Worm (Caenorhabditis elegans) whole organism, L1 larva: ENCODE measurements around the gene sax-3.
A peak's percentile ranks its signal among the peaks of the same experiment; 100 is the strongest.

ENCODE experiments used
- C04F5.9 ChIP-seq: sonication (generic microtip); optimal IDR thresholded peaks from 2 replicates; lab custom pipeline; 2016; ENCODE audit warnings: missing genetic modification characterization, missing compliant biosample characterization
- F16B12.6 ChIP-seq: fragments of 150-350 bp; optimal IDR thresholded peaks from 2 replicates; lab custom pipeline; 2014; ENCODE audit warnings: missing biosample characterization, missing genetic modification characterization
- Y116A8C.19 ChIP-seq: sonication (generic microtip); optimal IDR thresholded peaks from 2 replicates; lab custom pipeline; 2016; ENCODE audit warnings: missing compliant biosample characterization, missing genetic modification characterization, borderline replicate concordance
- aha-1 ChIP-seq: fragments of 150-350 bp; optimal IDR thresholded peaks from 2 replicates; lab custom pipeline; 2014; ENCODE audit warnings: missing biosample characterization, missing genetic modification characterization
- alr-1 ChIP-seq: fragments of 200-800 bp; sonication (Bioruptor generic); optimal IDR thresholded peaks from 2 replicates; lab custom pipeline; 2018; ENCODE audit warnings: borderline replicate concordance, mild to moderate bottlenecking, missing genetic modification characterization, missing compliant biosample characterization
- blmp-1 ChIP-seq: fragments of 150-350 bp; optimal IDR thresholded peaks from 2 replicates; lab custom pipeline; 2014; ENCODE audit warnings: missing biosample characterization, missing genetic modification characterization
- ceh-63 ChIP-seq: fragments of 200-800 bp; sonication (Bioruptor generic); optimal IDR thresholded peaks from 2 replicates; lab custom pipeline; 2018; ENCODE audit warnings: mild to moderate bottlenecking, missing genetic modification characterization, missing compliant biosample characterization
- ceh-88 ChIP-seq: fragments of 200-800 bp; sonication (Bioruptor generic); IDR thresholded peaks from 2 replicates; pipeline ENCODE4 v1.3.6; 2022; ENCODE audit warnings: missing genetic modification characterization, missing compliant biosample characterization
- dpl-1 ChIP-seq, 3 experiments: fragments of 150-350 bp in 2 of 3; sonication (generic microtip) in 1 of 3; optimal IDR thresholded peaks; 2 replicates each; lab custom pipeline; 2014 to 2017; ENCODE audit warnings: missing biosample characterization in 3 of 3, missing genetic modification characterization in 3 of 3, missing genetic modification reagents in 3 of 3
- efl-1 ChIP-seq, 4 experiments: fragments of 150-350 bp; optimal IDR thresholded peaks in 3 of 4; peaks in 1 of 4; 1 replicate in 1 of 4; 2 replicates in 3 of 4; lab custom pipeline; 2014; ENCODE audit warnings: missing biosample characterization in 2 of 4, missing genetic modification characterization in 2 of 4, missing genetic modification reagents in 2 of 4
- egl-13 ChIP-seq: sonication (generic microtip); optimal IDR thresholded peaks from 2 replicates; lab custom pipeline; 2016; ENCODE audit warnings: missing genotype, missing genetic modification reagents, missing genetic modification characterization, missing compliant biosample characterization
- elt-3 ChIP-seq, 6 experiments: fragments of 150-350 bp in 1 of 6; sonication (generic microtip); optimal IDR thresholded peaks; 2 replicates each; lab custom pipeline; 2017 to 2018; ENCODE audit warnings: missing biosample characterization in 6 of 6, missing genetic modification characterization in 6 of 6, inconsistent platforms in 1 of 6
- ets-5 ChIP-seq: fragments of 200-800 bp; sonication (Bioruptor generic); IDR thresholded peaks from 2 replicates; pipeline ENCODE4 v1.3.6; 2022; ENCODE audit warnings: missing genetic modification characterization, missing compliant biosample characterization
- fkh-10 ChIP-seq: sonication (generic microtip); optimal IDR thresholded peaks from 2 replicates; lab custom pipeline; 2017; ENCODE audit warnings: missing biosample characterization, missing genetic modification reagents, missing genetic modification characterization
- fkh-8 ChIP-seq: sonication (generic microtip); optimal IDR thresholded peaks from 2 replicates; lab custom pipeline; 2016; ENCODE audit warnings: mild to moderate bottlenecking, missing genetic modification characterization, missing compliant biosample characterization
- hlh-17 ChIP-seq: fragments of 200-800 bp; sonication (Bioruptor generic); optimal IDR thresholded peaks from 2 replicates; lab custom pipeline; 2018; ENCODE audit warnings: missing genetic modification characterization, mild to moderate bottlenecking, missing compliant biosample characterization, moderate library complexity, borderline replicate concordance
- hlh-4 ChIP-seq: sonication (generic microtip); optimal IDR thresholded peaks from 2 replicates; lab custom pipeline; 2016; ENCODE audit warnings: mild to moderate bottlenecking, missing genetic modification characterization, missing compliant biosample characterization
- hpl-2 ChIP-seq: fragments of 150-350 bp; optimal IDR thresholded peaks from 2 replicates; lab custom pipeline; 2014; ENCODE audit warnings: missing biosample characterization, missing genetic modification reagents, missing genetic modification characterization
- jun-1 ChIP-seq: fragments of 150-350 bp; optimal IDR thresholded peaks from 2 replicates; lab custom pipeline; 2014; ENCODE audit warnings: missing biosample characterization, missing genetic modification reagents, missing genetic modification characterization
- lin-14 ChIP-seq: fragments of 200-800 bp; sonication (Bioruptor generic); optimal IDR thresholded peaks from 2 replicates; lab custom pipeline; 2018; ENCODE audit warnings: mild to moderate bottlenecking, missing genetic modification characterization, moderate library complexity, missing compliant biosample characterization
- lin-35 ChIP-seq, 2 experiments: fragments of 150-350 bp; optimal IDR thresholded peaks; 2 replicates each; lab custom pipeline; 2014; ENCODE audit warnings: missing biosample characterization in 2 of 2, missing genetic modification characterization in 2 of 2, missing genetic modification reagents in 2 of 2
- lir-3 ChIP-seq: sonication (generic microtip); optimal IDR thresholded peaks from 2 replicates; lab custom pipeline; 2016; ENCODE audit warnings: mild to moderate bottlenecking, missing genetic modification characterization, moderate library complexity, missing compliant biosample characterization; ENCODE audit not compliant: poor library complexity
- lsy-2 ChIP-seq, 2 experiments: fragments of 150-350 bp; optimal IDR thresholded peaks; 2 replicates each; lab custom pipeline; 2014; ENCODE audit warnings: missing biosample characterization in 2 of 2, missing genetic modification characterization in 2 of 2
- mdl-1 ChIP-seq, 2 experiments: fragments of 150-350 bp; optimal IDR thresholded peaks; 2 replicates each; lab custom pipeline; 2014 to 2017; ENCODE audit warnings: missing biosample characterization in 2 of 2, missing genetic modification characterization in 2 of 2, inconsistent platforms in 1 of 2
- mep-1 ChIP-seq: fragments of 150-350 bp; optimal IDR thresholded peaks from 2 replicates; lab custom pipeline; 2014; ENCODE audit warnings: missing biosample characterization, missing genetic modification characterization
- nhr-237 ChIP-seq: fragments of 150-350 bp; optimal IDR thresholded peaks from 2 replicates; lab custom pipeline; 2014; ENCODE audit warnings: missing biosample characterization, missing genetic modification characterization
- nhr-71 ChIP-seq: sonication (generic microtip); optimal IDR thresholded peaks from 2 replicates; lab custom pipeline; 2016; ENCODE audit warnings: mild to moderate bottlenecking, missing genetic modification characterization, moderate library complexity, missing compliant biosample characterization
- nhr-85 ChIP-seq: sonication (generic microtip); peaks from one replicate; lab custom pipeline; 2016; ENCODE audit warnings: missing genetic modification characterization, inconsistent platforms, missing compliant biosample characterization
- rnt-1 ChIP-seq: sonication (generic microtip); optimal IDR thresholded peaks from 2 replicates; lab custom pipeline; 2016; ENCODE audit warnings: mild to moderate bottlenecking, missing genetic modification characterization, moderate library complexity, missing compliant biosample characterization
- snu-23 ChIP-seq: sonication (generic microtip); optimal IDR thresholded peaks from 2 replicates; lab custom pipeline; 2016; ENCODE audit warnings: missing genetic modification characterization, missing compliant biosample characterization
- tbx-2 ChIP-seq: sonication (generic microtip); optimal IDR thresholded peaks from 2 replicates; lab custom pipeline; 2016; ENCODE audit warnings: missing genetic modification characterization, missing compliant biosample characterization
- tlp-1 ChIP-seq: fragments of 150-350 bp; optimal IDR thresholded peaks from 2 replicates; lab custom pipeline; 2014; ENCODE audit warnings: missing biosample characterization, missing genetic modification characterization
- unc-62 ChIP-seq: fragments of 150-350 bp; optimal IDR thresholded peaks from 2 replicates; lab custom pipeline; 2014; ENCODE audit warnings: missing biosample characterization, missing genetic modification reagents, missing genetic modification characterization
- ztf-11 ChIP-seq, 2 experiments: sonication (generic microtip); optimal IDR thresholded peaks; 2 replicates each; lab custom pipeline; 2016 to 2017; ENCODE audit warnings: missing genetic modification characterization in 2 of 2, missing biosample characterization in 1 of 2, missing compliant biosample characterization in 1 of 2
- ztf-4 ChIP-seq: fragments of 150-350 bp; optimal IDR thresholded peaks from 2 replicates; lab custom pipeline; 2014; ENCODE audit warnings: missing biosample characterization, missing genetic modification characterization

sax-3 gene

DNA sequence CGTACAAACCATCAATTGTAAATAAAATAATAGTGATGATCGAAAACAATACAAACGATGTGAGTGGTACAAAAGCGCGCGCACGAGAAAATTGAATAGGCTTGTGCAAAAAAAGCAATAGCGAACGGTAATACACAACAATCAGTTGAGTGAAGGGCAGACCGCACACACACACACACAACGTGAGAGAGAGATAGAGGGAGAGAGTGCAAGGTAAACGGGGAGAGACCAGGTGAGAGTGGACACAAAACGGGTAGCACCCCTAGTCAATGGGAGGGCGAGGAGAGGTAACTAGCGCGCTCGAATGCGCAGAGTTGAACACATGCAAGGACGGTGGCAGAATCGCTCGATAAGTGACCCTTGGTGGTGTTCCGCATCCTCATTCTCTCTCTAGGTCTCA is 6.5 kb upstream of the sax-3 start:
- TF ChIP-seq snu-23 (GFP tag; lab: Kevin White, UChicago) (peak; percentile 24), efl-1 (optimal IDR thresholded peaks at IDR 0.05; lab: Kevin White, UChicago) (no peak), efl-1 (GFP tag; optimal IDR thresholded peaks at IDR 0.05 in 1 of 2; lab: Kevin White, UChicago) (peak in 1 of 2 experiments; percentile 30), aha-1 (tag; lab: Kevin White, UChicago) (no peak), nhr-85 (tag; lab: Kevin White, UChicago) (peak; percentile 44), lin-35 (GFP tag; optimal IDR thresholded peaks at IDR 0.05; lab: Kevin White, UChicago) (peak in 1 of 2 experiments; percentile 18), blmp-1 (peak; percentile 4), mdl-1 (tag; optimal IDR thresholded peaks at IDR 0.05; lab: Kevin White, UChicago) (peak in 1 of 2 experiments; percentile 4), lin-14 (GFP tag; lab: Kevin White, UChicago) (peak; percentile 75), hpl-2 (no peak)

- no peak for TF ChIP-seq mep-1 (tag; lab: Kevin White, UChicago)
- no peak for TF ChIP-seq nhr-71 (tag; lab: Kevin White, UChicago)
- TF ChIP-seq tbx-2 (tag; lab: Kevin White, UChicago) = no peak
- TF ChIP-seq ztf-11 (tag; optimal IDR thresholded peaks at IDR 0.05; lab: Kevin White, UChicago) = peak in 1 of 2 experiments; percentile 15
- 0 out of 2 replicates have a peak, but pooled peaks have one; percentile 8 for TF ChIP-seq ets-5 (GFP tag; lab: Robert Waterston, UW)
- no peak for TF ChIP-seq Y116A8C.19 (tag; lab: Kevin White, UChicago)
- TF ChIP-seq C04F5.9 (tag; lab: Kevin White, UChicago) = no peak
- no peak for TF ChIP-seq unc-62
- no peak for TF ChIP-seq ceh-88
- no peak for TF ChIP-seq rnt-1 (tag; lab: Kevin White, UChicago)
- TF ChIP-seq mdl-1 (tag; optimal IDR thresholded peaks at IDR 0.05; lab: Kevin White, UChicago) = no peak
- no peak for TF ChIP-seq tlp-1 (tag; lab: Kevin White, UChicago)
- no peak for TF ChIP-seq hlh-17
- TF ChIP-seq elt-3 (tag; optimal IDR thresholded peaks at IDR 0.05; lab: Kevin White, UChicago) = no peak
Observed at ce11 chrX:3470307-3470706, 4.6 kb upstream of the sax-3 start.

DNA sequence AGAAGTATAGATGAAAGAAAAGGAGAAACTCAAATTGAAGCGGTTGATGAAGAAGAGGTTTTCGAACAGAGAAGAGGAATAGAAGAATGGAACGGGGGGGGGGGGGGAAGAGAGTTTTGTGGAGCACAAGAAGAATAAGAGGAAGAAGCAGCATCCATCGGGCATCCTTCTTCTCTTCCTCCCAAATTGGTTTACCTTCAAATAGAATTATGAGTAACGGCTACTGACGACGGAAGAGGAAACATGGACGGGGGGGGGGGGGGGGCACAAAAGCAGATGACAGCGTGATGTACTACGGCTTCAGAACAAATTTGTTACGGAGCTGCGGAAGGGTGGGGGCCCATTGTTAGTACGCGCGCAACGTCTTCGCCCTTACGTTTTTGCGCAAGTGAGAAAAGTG is 3.6 kb upstream of the sax-3 start:
- TF ChIP-seq hlh-17 = no peak
- peak; percentile 65 for TF ChIP-seq lin-14 (GFP tag; lab: Kevin White, UChicago)
- peak; percentile 68 for TF ChIP-seq fkh-10 (GFP tag; lab: Kevin White, UChicago)
- TF ChIP-seq egl-13 (tag; lab: Kevin White, UChicago) = no peak
- no peak for TF ChIP-seq dpl-1 (GFP tag; optimal IDR thresholded peaks at IDR 0.05; lab: Kevin White, UChicago)
- TF ChIP-seq, all 84 proteins: peak for 2

ce11 chrX:3467958-3468357 is 2.2 kb upstream of the sax-3 start:
- TF ChIP-seq hlh-4 (tag; lab: Kevin White, UChicago) (no peak), lin-14 (GFP tag; lab: Kevin White, UChicago) (peak; percentile 20), F16B12.6 (tag; lab: Kevin White, UChicago) (no peak), lsy-2 (tag; optimal IDR thresholded peaks at IDR 0.05; lab: Kevin White, UChicago) (no peak), alr-1 (no peak), jun-1 (tag; lab: Kevin White, UChicago) (no peak), nhr-237 (tag; lab: Kevin White, UChicago) (no peak), dpl-1 (GFP tag; optimal IDR thresholded peaks at IDR 0.05; lab: Kevin White, UChicago) (no peak)

DNA sequence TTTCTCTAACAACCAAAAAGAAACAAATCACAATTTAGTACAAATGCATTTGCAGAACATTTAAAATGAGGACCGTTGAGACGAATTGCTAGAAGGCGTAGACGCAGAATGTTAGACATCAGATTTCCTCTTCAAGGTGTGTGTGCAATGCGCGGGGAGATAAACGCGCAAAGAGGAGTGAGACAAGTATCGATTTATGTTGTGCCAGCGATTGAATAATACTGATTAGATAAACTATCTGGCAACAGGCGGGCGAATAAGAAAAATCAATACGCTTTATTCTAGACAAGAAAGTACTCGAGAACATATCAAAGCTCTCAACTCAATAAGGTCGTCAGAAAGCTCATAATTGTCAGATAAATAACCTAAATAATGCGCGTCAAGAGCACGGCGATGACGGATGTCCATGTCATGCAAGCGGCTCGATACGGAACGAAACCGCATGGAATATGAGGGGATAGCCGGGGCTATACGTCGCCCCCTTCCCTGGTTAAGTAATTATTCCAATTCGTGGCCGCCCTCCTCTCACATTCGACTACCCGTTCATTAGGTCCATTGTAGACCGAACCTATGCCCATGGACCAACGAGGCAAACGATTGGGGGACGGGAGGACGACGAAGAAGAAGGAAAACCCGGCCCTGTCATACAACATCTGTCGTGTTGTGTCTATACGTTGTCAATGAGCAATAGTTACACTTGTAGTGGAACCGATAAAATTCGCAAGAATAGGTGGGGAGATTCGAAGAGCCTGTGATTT is 1.5 kb upstream of the sax-3 start:
- peak; percentile 8 for TF ChIP-seq lin-14 (GFP tag; lab: Kevin White, UChicago)
- TF ChIP-seq ztf-4 (tag; lab: Kevin White, UChicago) = no peak
- TF ChIP-seq efl-1 (optimal IDR thresholded peaks at IDR 0.05; lab: Kevin White, UChicago) = no peak
- TF ChIP-seq efl-1 (GFP tag; optimal IDR thresholded peaks at IDR 0.05 in 1 of 2; lab: Kevin White, UChicago) = peak in 1 of 2 experiments; percentile 5
- TF ChIP-seq ceh-63 (GFP tag; lab: Kevin White, UChicago) = no peak
- TF ChIP-seq fkh-8 (tag; lab: Kevin White, UChicago) = peak; percentile 1
- no peak for TF ChIP-seq lir-3 (tag; lab: Kevin White, UChicago)
